Fruit fly (Drosophila melanogaster) whole organism, embryonic: ENCODE data around the gene CG8149.

Experiments
- CG10321 ChIP-seq: fragments of 200-800 bp; sonication (Bioruptor generic); IDR thresholded peaks from 2 replicates; pipeline ENCODE4 v1.3.6; 2022; ENCODE audit warnings: missing biosample characterization, missing genetic modification characterization
- CG12391 ChIP-seq: fragments of 200-800 bp; sonication (Bioruptor generic); optimal IDR thresholded peaks from 3 replicates; lab custom pipeline; 2018; ENCODE audit warnings: missing biosample characterization, mild to moderate bottlenecking, missing genetic modification characterization, moderate library complexity
- CG1602 ChIP-seq: fragments of 200-800 bp; sonication (Bioruptor generic); optimal IDR thresholded peaks from 3 replicates; lab custom pipeline; 2016; ENCODE audit warnings: missing biosample characterization, missing genetic modification characterization
- CG16779 ChIP-seq: fragments of 200-800 bp; sonication (Bioruptor generic); IDR thresholded peaks from 2 replicates; pipeline ENCODE4 v1.3.6; 2022; ENCODE audit warnings: missing biosample characterization, missing genetic modification characterization
- CG16863 ChIP-seq: fragments of 200-800 bp; sonication (Bioruptor generic); optimal IDR thresholded peaks from 3 replicates; lab custom pipeline; 2016; ENCODE audit warnings: missing biosample characterization, missing genetic modification characterization
- CG17328 ChIP-seq: fragments of 200-800 bp; sonication (Bioruptor generic); IDR thresholded peaks from 2 replicates; pipeline ENCODE4 v1.3.6; 2022; ENCODE audit warnings: missing biosample characterization, missing genetic modification characterization
- CG17385 ChIP-seq: fragments of 200-800 bp; sonication (Bioruptor generic); optimal IDR thresholded peaks from 3 replicates; lab custom pipeline; 2018; ENCODE audit warnings: missing biosample characterization, mild to moderate bottlenecking, missing genetic modification characterization
- CG18262 ChIP-seq: fragments of 200-800 bp; optimal IDR thresholded peaks from 3 replicates; lab custom pipeline; 2019; ENCODE audit warnings: missing biosample characterization, mild to moderate bottlenecking, missing genetic modification characterization, moderate library complexity
- CG2678 ChIP-seq: fragments of 200-800 bp; sonication (Bioruptor generic); optimal IDR thresholded peaks from 3 replicates; lab custom pipeline; 2019; ENCODE audit warnings: missing biosample characterization, mild to moderate bottlenecking, missing genetic modification characterization, moderate library complexity
- CG2712 ChIP-seq: fragments of 200-800 bp; optimal IDR thresholded peaks from 3 replicates; lab custom pipeline; 2019; ENCODE audit warnings: missing biosample characterization, mild to moderate bottlenecking, missing genetic modification characterization, moderate library complexity
- CG2875 ChIP-seq: fragments of 200-800 bp; sonication (Bioruptor generic); optimal IDR thresholded peaks from 2 replicates; lab custom pipeline; 2017; ENCODE audit warnings: missing biosample characterization, mild to moderate bottlenecking, missing genetic modification characterization, missing genetic modification reagents
- CG31224 ChIP-seq: fragments of 200-800 bp; sonication (Bioruptor generic); IDR thresholded peaks from 2 replicates; pipeline ENCODE4 v1.3.6; 2022; ENCODE audit warnings: missing biosample characterization, missing genetic modification characterization
- CG31441 ChIP-seq: fragments of 200-800 bp; sonication (Bioruptor generic); IDR thresholded peaks from 2 replicates; pipeline ENCODE4 v1.3.6; 2022; ENCODE audit warnings: missing biosample characterization, missing genetic modification characterization
- CG3163 ChIP-seq: fragments of 200-800 bp; sonication (Bioruptor generic); optimal IDR thresholded peaks from 3 replicates; lab custom pipeline; 2016; ENCODE audit warnings: missing biosample characterization, missing genetic modification characterization
- CG3407 ChIP-seq: fragments of 200-800 bp; sonication (Bioruptor generic); optimal IDR thresholded peaks from 2 replicates; lab custom pipeline; 2018; ENCODE audit warnings: missing biosample characterization, mild to moderate bottlenecking, missing genetic modification characterization
- CG4404 ChIP-seq: fragments of 200-800 bp; sonication (Bioruptor generic); IDR thresholded peaks from 2 replicates; pipeline ENCODE4 v1.3.6; 2022; ENCODE audit warnings: missing biosample characterization, missing genetic modification characterization
- CG7556 ChIP-seq: fragments of 200-800 bp; sonication (Bioruptor generic); optimal IDR thresholded peaks from 2 replicates; lab custom pipeline; 2017; ENCODE audit warnings: missing biosample characterization, mild to moderate bottlenecking, missing genetic modification characterization
- CG7963 ChIP-seq: fragments of 200-800 bp; sonication (Bioruptor generic); IDR thresholded peaks from 3 replicates; pipeline ENCODE4 v1.3.6; 2022; ENCODE audit warnings: missing biosample characterization, missing genetic modification characterization; ENCODE audit not compliant: partially characterized antibody
- CHES-1-like ChIP-seq: fragments of 200-800 bp; sonication (Bioruptor generic); optimal IDR thresholded peaks from 2 replicates; lab custom pipeline; 2016; ENCODE audit warnings: missing biosample characterization, missing genetic modification characterization
- Chrac-16 ChIP-seq: fragments of 200-800 bp; sonication (Bioruptor generic); optimal IDR thresholded peaks from 3 replicates; lab custom pipeline; 2016; ENCODE audit warnings: missing biosample characterization, missing genetic modification characterization
- Dbx ChIP-seq: fragments of 200-800 bp; sonication (Bioruptor generic); IDR thresholded peaks from 3 replicates; pipeline ENCODE4 v1.3.6; 2022; ENCODE audit warnings: missing biosample characterization, missing genetic modification characterization
- Dip2 ChIP-seq: fragments of 200-800 bp; sonication (Bioruptor generic); IDR thresholded peaks from 2 replicates; pipeline ENCODE4 v1.3.6; 2022; ENCODE audit warnings: missing biosample characterization, missing genetic modification characterization
- Drgx ChIP-seq: fragments of 200-800 bp; sonication (Bioruptor generic); IDR thresholded peaks from 2 replicates; pipeline ENCODE4 v1.3.6; 2022; ENCODE audit warnings: missing biosample characterization, missing genetic modification characterization
- Fer2 ChIP-seq: fragments of 200-800 bp; sonication (Bioruptor generic); optimal IDR thresholded peaks from 2 replicates; lab custom pipeline; 2018; ENCODE audit warnings: missing biosample characterization, mild to moderate bottlenecking, missing genetic modification characterization, moderate library complexity
- Fer3 ChIP-seq: fragments of 200-800 bp; sonication (Bioruptor generic); optimal IDR thresholded peaks from 2 replicates; lab custom pipeline; 2018; ENCODE audit warnings: missing biosample characterization, mild to moderate bottlenecking, missing genetic modification characterization, moderate library complexity
- HLH3B ChIP-seq: fragments of 200-800 bp; sonication (Bioruptor generic); IDR thresholded peaks from 2 replicates; pipeline ENCODE4 v1.3.6; 2022; ENCODE audit warnings: missing biosample characterization, missing genetic modification characterization
- Oli ChIP-seq: fragments of 200-800 bp; sonication (Bioruptor generic); optimal IDR thresholded peaks from 2 replicates; lab custom pipeline; 2018; ENCODE audit warnings: missing biosample characterization, mild to moderate bottlenecking, missing genetic modification characterization, moderate library complexity
- Opbp ChIP-seq: fragments of 200-800 bp; sonication (Bioruptor generic); IDR thresholded peaks from 3 replicates; pipeline ENCODE4 v1.3.6; 2022; ENCODE audit warnings: missing biosample characterization, missing genetic modification characterization; ENCODE audit not compliant: partially characterized antibody
- Side ChIP-seq: fragments of 200-800 bp; sonication (Bioruptor generic); optimal IDR thresholded peaks from 2 replicates; lab custom pipeline; 2016; ENCODE audit warnings: missing biosample characterization, missing genetic modification characterization
- Sry-δ ChIP-seq: fragments of 200-800 bp; sonication (Bioruptor generic); optimal IDR thresholded peaks from 2 replicates; lab custom pipeline; 2016; ENCODE audit warnings: missing biosample characterization, missing genetic modification characterization
- ara ChIP-seq: fragments of 200-800 bp; sonication (Bioruptor generic); IDR thresholded peaks from 2 replicates; pipeline ENCODE4 v1.3.6; 2022; ENCODE audit warnings: missing biosample characterization, missing genetic modification characterization
- br ChIP-seq: fragments of >200 bp; optimal IDR thresholded peaks from 2 replicates; lab custom pipeline; 2017
- cas ChIP-seq: fragments of 200-800 bp; sonication (Bioruptor generic); IDR thresholded peaks from 2 replicates; pipeline ENCODE4 v1.3.6; 2022; ENCODE audit warnings: missing biosample characterization, missing genetic modification characterization
- ci ChIP-seq: fragments of 200-800 bp; sonication (Bioruptor generic); IDR thresholded peaks from 3 replicates; pipeline ENCODE4 v1.3.6; 2022; ENCODE audit warnings: missing biosample characterization, missing genetic modification characterization
- dan ChIP-seq: fragments of 200-800 bp; sonication (Bioruptor generic); IDR thresholded peaks from 2 replicates; pipeline ENCODE4 v1.3.6; 2022; ENCODE audit warnings: missing biosample characterization, missing genetic modification characterization
- dmrt99B ChIP-seq: fragments of 200-800 bp; sonication (Bioruptor generic); optimal IDR thresholded peaks from 2 replicates; lab custom pipeline; 2018; ENCODE audit warnings: missing biosample characterization, mild to moderate bottlenecking, missing genetic modification characterization, moderate library complexity
- fd3F ChIP-seq: fragments of 200-800 bp; sonication (Bioruptor generic); optimal IDR thresholded peaks from 2 replicates; lab custom pipeline; 2018; ENCODE audit warnings: missing biosample characterization, mild to moderate bottlenecking, missing genetic modification characterization, moderate library complexity
- grau ChIP-seq: fragments of 200-800 bp; optimal IDR thresholded peaks from 3 replicates; lab custom pipeline; 2019; ENCODE audit warnings: missing biosample characterization, mild to moderate bottlenecking, missing genetic modification characterization, moderate library complexity
- gro ChIP-seq: fragments of 200-800 bp; sonication (Bioruptor generic); optimal IDR thresholded peaks from 2 replicates; lab custom pipeline; 2016; ENCODE audit warnings: missing biosample characterization, missing genetic modification characterization
- insv ChIP-seq, 2 experiments: fragments of 200-800 bp; sonication (Bioruptor generic); optimal IDR thresholded peaks; 3 replicates each; lab custom pipeline; 2016 to 2018; ENCODE audit warnings: missing biosample characterization in 2 of 2, missing genetic modification characterization in 2 of 2
- kay ChIP-seq: fragments of 200-800 bp; sonication (Bioruptor generic); optimal IDR thresholded peaks from 2 replicates; lab custom pipeline; 2016; ENCODE audit warnings: missing biosample characterization, missing genetic modification characterization
- mld ChIP-seq: fragments of 200-800 bp; sonication (Bioruptor generic); IDR thresholded peaks from 3 replicates; pipeline ENCODE4 v1.3.6; 2022; ENCODE audit warnings: missing biosample characterization, missing genetic modification characterization; ENCODE audit not compliant: partially characterized antibody
- repo ChIP-seq: fragments of 200-800 bp; sonication (Bioruptor generic); optimal IDR thresholded peaks from 2 replicates; lab custom pipeline; 2016; ENCODE audit warnings: missing biosample characterization, missing genetic modification characterization
- schlank ChIP-seq: fragments of 200-800 bp; sonication (Bioruptor generic); optimal IDR thresholded peaks from 2 replicates; lab custom pipeline; 2018; ENCODE audit warnings: missing biosample characterization, mild to moderate bottlenecking, missing genetic modification characterization
- sqz ChIP-seq: fragments of 200-800 bp; sonication (Bioruptor generic); optimal IDR thresholded peaks from 3 replicates; lab custom pipeline; 2018; ENCODE audit warnings: missing biosample characterization, mild to moderate bottlenecking, missing genetic modification characterization
- toy ChIP-seq: fragments of 200-800 bp; sonication (Bioruptor generic); IDR thresholded peaks from 2 replicates; pipeline ENCODE4 v1.3.6; 2022; ENCODE audit warnings: missing biosample characterization, missing genetic modification characterization
- tup ChIP-seq: fragments of 200-800 bp; sonication (Bioruptor generic); optimal IDR thresholded peaks from 2 replicates; lab custom pipeline; 2016; ENCODE audit warnings: missing biosample characterization, mild to moderate bottlenecking, missing genetic modification characterization, moderate library complexity
- zen2 ChIP-seq: fragments of 200-800 bp; sonication (Bioruptor generic); IDR thresholded peaks from 3 replicates; pipeline ENCODE4 v1.3.6; 2022; ENCODE audit warnings: missing biosample characterization, missing genetic modification characterization; ENCODE audit not compliant: partially characterized antibody

Gene CG8149

DNA sequence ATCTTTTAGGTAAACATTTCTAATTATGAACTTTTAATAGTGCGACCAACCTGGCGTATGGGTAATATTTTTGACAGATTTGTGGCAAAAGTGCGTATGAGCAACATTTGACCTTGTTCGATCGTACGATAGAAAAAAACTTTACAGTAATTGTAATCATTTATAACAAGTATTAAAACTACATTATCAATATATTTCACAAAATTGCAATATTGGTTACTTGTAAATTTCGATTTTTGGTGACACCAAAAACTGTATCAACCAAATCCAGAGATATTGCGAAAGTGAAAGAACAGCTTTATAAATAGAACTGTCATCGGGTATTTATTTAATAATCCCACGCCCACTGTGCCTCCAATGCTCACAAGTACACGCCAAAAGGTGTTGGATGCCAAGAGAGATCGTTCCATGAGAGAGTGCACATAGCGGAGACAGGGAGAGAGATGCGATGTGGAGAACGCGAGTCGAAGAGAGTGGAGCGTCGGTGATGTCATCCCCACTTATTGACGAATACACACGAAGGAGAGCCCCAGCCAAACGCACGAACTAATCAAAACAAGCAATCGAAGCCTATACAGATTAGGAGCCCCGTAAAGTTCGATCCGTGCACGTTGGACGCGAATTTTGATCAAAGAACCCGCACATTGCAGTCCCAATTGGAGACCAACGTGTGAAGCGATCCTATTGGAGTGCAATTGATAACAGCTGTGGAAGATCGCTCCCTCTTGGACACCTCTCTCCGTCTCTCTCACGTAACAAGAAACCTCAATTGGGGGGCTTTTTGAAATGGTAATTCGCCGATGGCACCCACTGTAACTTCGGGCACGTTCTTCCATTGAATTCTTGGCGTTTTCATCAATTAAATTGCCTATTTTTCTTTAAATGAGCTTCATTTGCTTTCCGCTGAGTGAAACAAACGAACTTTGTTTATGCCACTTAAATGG lies 29.0 kb downstream of the CG8149 start (continued):
- TF ChIP-seq CG7556 (GFP tag; lab: Kevin White, UChicago) (peak; percentile 99), cas (GFP tag; lab: Robert Waterston, UW) (peak; percentile 61), CG7963 (GFP tag; lab: Robert Waterston, UW) (0 out of 3 replicates have a peak, but pooled peaks have one; percentile 17), Fer2 (tag; lab: Kevin White, UChicago) (peak; percentile 85), ci (peak; percentile 80), repo (GFP tag; lab: Kevin White, UChicago) (peak; percentile 82), kay (peak; percentile 96), CG1602 (GFP tag; lab: Kevin White, UChicago) (peak; percentile 94)

DNA sequence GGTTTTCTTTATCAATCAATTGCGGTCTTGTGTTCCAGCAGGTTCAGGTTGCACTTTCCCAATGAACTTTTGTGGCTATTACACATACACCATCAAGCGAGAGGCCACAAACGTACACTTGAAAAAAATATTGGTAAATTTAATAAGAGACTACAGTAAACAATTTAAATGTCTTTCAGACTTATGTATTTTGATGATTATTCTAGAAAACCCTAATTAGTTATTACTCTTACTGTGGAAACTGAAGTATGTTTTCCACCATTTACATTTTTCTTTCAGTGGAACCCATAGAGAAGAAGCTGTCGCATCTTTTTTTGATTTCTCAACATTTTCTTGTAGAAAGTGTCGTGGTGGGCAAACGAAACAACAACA lies 29.7 kb downstream of the CG8149 start:
- TF ChIP-seq dmrt99B: peak; percentile 98
- no peak for TF ChIP-seq mld (GFP tag; lab: Robert Waterston, UW)
- peak; percentile 96 for TF ChIP-seq CG2712 (tag; lab: Kevin White, UChicago)
- TF ChIP-seq CG4404 (GFP tag; lab: Robert Waterston, UW): peak; percentile 42
- peak; percentile 87 for TF ChIP-seq Side (GFP tag; lab: Kevin White, UChicago)
- peak; percentile 93 for TF ChIP-seq Drgx
- peak; percentile 95 for TF ChIP-seq CG18262 (tag; lab: Kevin White, UChicago)
- TF ChIP-seq Dbx: peak; percentile 78
- TF ChIP-seq Fer3 (tag; lab: Kevin White, UChicago): peak; percentile 94
- TF ChIP-seq CG16863 (GFP tag; lab: Kevin White, UChicago): peak; percentile 94
- peak; percentile 74 for TF ChIP-seq CG31224 (GFP tag; lab: Robert Waterston, UW)
- TF ChIP-seq CHES-1-like (GFP tag; lab: Kevin White, UChicago): peak; percentile 90
- no peak for TF ChIP-seq zen2 (GFP tag; lab: Robert Waterston, UW)
- TF ChIP-seq HLH3B: peak; percentile 93
- peak; percentile 75 for TF ChIP-seq toy (GFP tag; lab: Robert Waterston, UW)
- TF ChIP-seq br (lab: Kevin White, UChicago): no peak
- TF ChIP-seq CG10321 (GFP tag; lab: Robert Waterston, UW): peak; percentile 59
- TF ChIP-seq Opbp (GFP tag; lab: Robert Waterston, UW): no peak
- TF ChIP-seq grau (tag; lab: Kevin White, UChicago): peak; percentile 91
- TF ChIP-seq Oli (tag; lab: Kevin White, UChicago): peak; percentile 96
- TF ChIP-seq CG2875: peak; percentile 93
- TF ChIP-seq CG17328 (GFP tag; lab: Robert Waterston, UW): peak; percentile 95
- TF ChIP-seq dan (GFP tag; lab: Robert Waterston, UW): no peak
- peak; percentile 98 for TF ChIP-seq CG31441
- TF ChIP-seq CG16779 (GFP tag; lab: Robert Waterston, UW): peak; percentile 60
- no peak for TF ChIP-seq insv (GFP tag; optimal IDR thresholded peaks at IDR 0.05; lab: Kevin White, UChicago)
- peak; percentile 89 for TF ChIP-seq CG17385 (GFP tag; lab: Kevin White, UChicago)
- TF ChIP-seq Chrac-16 (GFP tag; lab: Kevin White, UChicago): peak; percentile 83
- peak; percentile 95 for TF ChIP-seq CG12391 (tag; lab: Kevin White, UChicago)
- TF ChIP-seq ara (GFP tag; lab: Robert Waterston, UW): peak; percentile 93
- TF ChIP-seq gro (GFP tag; lab: Kevin White, UChicago): peak; percentile 88
- TF ChIP-seq tup (GFP tag; lab: Kevin White, UChicago): peak; percentile 53
- TF ChIP-seq Dip2 (GFP tag; lab: Robert Waterston, UW): no peak; the same call in 1 of the 2 replicates
- TF ChIP-seq schlank: peak; percentile 67
- TF ChIP-seq CG3407: peak; percentile 89
- peak; percentile 86 for TF ChIP-seq sqz (GFP tag; lab: Kevin White, UChicago)
- TF ChIP-seq CG3163 (GFP tag; lab: Kevin White, UChicago): peak; percentile 57
- peak; percentile 83 for TF ChIP-seq fd3F (GFP tag; lab: Kevin White, UChicago)
- peak; percentile 64 for TF ChIP-seq Sry-δ (GFP tag; lab: Kevin White, UChicago)
- peak; percentile 96 for TF ChIP-seq CG2678 (tag; lab: Kevin White, UChicago)
